Fruit fly (Drosophila melanogaster) whole organism, embryonic: ENCODE results near the gene CG5568.

Experiments
- Asciz ChIP-seq: fragments of 200-800 bp; sonication (Bioruptor generic); optimal IDR thresholded peaks from 2 replicates; lab custom pipeline; 2017; ENCODE audit warnings: missing biosample characterization, mild to moderate bottlenecking, missing genetic modification characterization, missing genetic modification reagents
- CG10654 ChIP-seq: fragments of 200-800 bp; sonication (Bioruptor generic); optimal IDR thresholded peaks from 2 replicates; lab custom pipeline; 2016; ENCODE audit warnings: missing biosample characterization, missing genetic modification characterization
- CG12299 ChIP-seq: fragments of 200-800 bp; sonication (Bioruptor generic); optimal IDR thresholded peaks from 2 replicates; lab custom pipeline; 2018; ENCODE audit warnings: missing biosample characterization, mild to moderate bottlenecking, missing genetic modification characterization
- CG1529 ChIP-seq: fragments of 200-800 bp; sonication (Bioruptor generic); optimal IDR thresholded peaks from 3 replicates; lab custom pipeline; 2018; ENCODE audit warnings: missing biosample characterization, missing genetic modification characterization
- CG15479 ChIP-seq: fragments of 200-800 bp; sonication (Bioruptor generic); optimal IDR thresholded peaks from 3 replicates; lab custom pipeline; 2019; ENCODE audit warnings: missing biosample characterization, mild to moderate bottlenecking, missing genetic modification characterization, moderate library complexity
- CG17912 ChIP-seq: fragments of 200-800 bp; sonication (Bioruptor generic); optimal IDR thresholded peaks from 2 replicates; lab custom pipeline; 2018; ENCODE audit warnings: missing biosample characterization, mild to moderate bottlenecking, missing genetic modification characterization
- CG18262 ChIP-seq: fragments of 200-800 bp; optimal IDR thresholded peaks from 3 replicates; lab custom pipeline; 2019; ENCODE audit warnings: missing biosample characterization, mild to moderate bottlenecking, missing genetic modification characterization, moderate library complexity
- CG1832 ChIP-seq: fragments of 200-800 bp; sonication (Bioruptor generic); optimal IDR thresholded peaks from 2 replicates; lab custom pipeline; 2017; ENCODE audit warnings: missing biosample characterization, mild to moderate bottlenecking, missing genetic modification characterization, inconsistent platforms
- CG18599 ChIP-seq: fragments of 200-800 bp; sonication (Bioruptor generic); optimal IDR thresholded peaks from 3 replicates; lab custom pipeline; 2017; ENCODE audit warnings: missing biosample characterization, missing genetic modification characterization, mild to moderate bottlenecking, moderate library complexity, missing genetic modification reagents
- CG2199 ChIP-seq: fragments of 200-800 bp; sonication (Bioruptor generic); IDR thresholded peaks from 3 replicates; pipeline ENCODE4 v1.3.6; 2022; ENCODE audit warnings: missing biosample characterization, missing genetic modification characterization
- CG2678 ChIP-seq: fragments of 200-800 bp; sonication (Bioruptor generic); optimal IDR thresholded peaks from 3 replicates; lab custom pipeline; 2019; ENCODE audit warnings: missing biosample characterization, mild to moderate bottlenecking, missing genetic modification characterization, moderate library complexity
- CG42726 ChIP-seq: fragments of 200-800 bp; sonication (Bioruptor generic); IDR thresholded peaks from 2 replicates; pipeline ENCODE4 v1.3.6; 2022; ENCODE audit warnings: missing biosample characterization, missing genetic modification characterization; ENCODE audit not compliant: partially characterized antibody
- CG4707 ChIP-seq: fragments of 200-800 bp; sonication (Bioruptor generic); optimal IDR thresholded peaks from 2 replicates; lab custom pipeline; 2018; ENCODE audit warnings: missing biosample characterization, mild to moderate bottlenecking, missing genetic modification characterization, moderate library complexity
- CG7745 ChIP-seq: fragments of 200-800 bp; sonication (Bioruptor generic); optimal IDR thresholded peaks from 2 replicates; lab custom pipeline; 2018; ENCODE audit warnings: missing biosample characterization, mild to moderate bottlenecking, missing genetic modification characterization, moderate library complexity
- Chrac-16 ChIP-seq: fragments of 200-800 bp; sonication (Bioruptor generic); optimal IDR thresholded peaks from 3 replicates; lab custom pipeline; 2016; ENCODE audit warnings: missing biosample characterization, missing genetic modification characterization
- Dek ChIP-seq: fragments of 200-800 bp; sonication (Bioruptor generic); optimal IDR thresholded peaks from 3 replicates; lab custom pipeline; 2019; ENCODE audit warnings: missing biosample characterization, mild to moderate bottlenecking, missing genetic modification characterization, moderate library complexity
- Ets65A ChIP-seq: fragments of 200-800 bp; sonication (Bioruptor generic); peaks from one replicate; lab custom pipeline; 2016; ENCODE audit warnings: missing biosample characterization, missing genetic modification characterization
- Gug ChIP-seq: fragments of 200-800 bp; sonication (Bioruptor generic); IDR thresholded peaks from 4 replicates; pipeline ENCODE4 v1.3.6; 2022; ENCODE audit warnings: missing biosample characterization, missing genetic modification characterization
- H15 ChIP-seq: fragments of 200-800 bp; sonication (Bioruptor generic); IDR thresholded peaks from 3 replicates; pipeline ENCODE4 v1.3.6; 2022; ENCODE audit warnings: missing biosample characterization, missing genetic modification characterization
- Hand ChIP-seq: fragments of 200-800 bp; sonication (Bioruptor generic); optimal IDR thresholded peaks from 2 replicates; lab custom pipeline; 2017; ENCODE audit warnings: mild to moderate bottlenecking, missing biosample characterization, missing genetic modification reagents, missing genetic modification characterization
- Hr3 ChIP-seq: fragments of 200-800 bp; sonication (Bioruptor generic); optimal IDR thresholded peaks from 3 replicates; lab custom pipeline; 2016; ENCODE audit warnings: missing biosample characterization, missing genetic modification characterization
- Hr78 ChIP-seq, 2 experiments: fragments of 200-800 bp in 1 of 2; fragments of >200 bp in 1 of 2; sonication (Bioruptor generic) in 1 of 2; optimal IDR thresholded peaks; 2 replicates each; lab custom pipeline; 2017 to 2019; ENCODE audit warnings: missing biosample characterization in 2 of 2, missing genetic modification characterization in 2 of 2, mild to moderate bottlenecking in 1 of 2, moderate library complexity in 1 of 2
- Neu2 ChIP-seq: fragments of 200-800 bp; sonication (Bioruptor generic); optimal IDR thresholded peaks from 3 replicates; lab custom pipeline; 2016; ENCODE audit warnings: missing biosample characterization, missing genetic modification characterization, borderline replicate concordance
- Ravus ChIP-seq: fragments of 200-800 bp; sonication (Bioruptor generic); IDR thresholded peaks from 2 replicates; pipeline ENCODE4 v1.3.6; 2022; ENCODE audit warnings: missing biosample characterization, missing genetic modification characterization
- Sry-β ChIP-seq: fragments of 200-800 bp; sonication (Bioruptor generic); optimal IDR thresholded peaks from 2 replicates; lab custom pipeline; 2018; ENCODE audit warnings: missing biosample characterization, mild to moderate bottlenecking, missing genetic modification characterization, moderate library complexity
- ac ChIP-seq: fragments of 200-800 bp; sonication (Bioruptor generic); optimal IDR thresholded peaks from 3 replicates; lab custom pipeline; 2017; ENCODE audit warnings: missing biosample characterization, mild to moderate bottlenecking, missing genetic modification characterization
- al ChIP-seq: fragments of 200-800 bp; sonication (Bioruptor generic); IDR thresholded peaks from 2 replicates; pipeline ENCODE4 v1.3.6; 2022; ENCODE audit warnings: missing biosample characterization, missing genetic modification characterization
- ara ChIP-seq: fragments of 200-800 bp; sonication (Bioruptor generic); IDR thresholded peaks from 2 replicates; pipeline ENCODE4 v1.3.6; 2022; ENCODE audit warnings: missing biosample characterization, missing genetic modification characterization
- chm ChIP-seq: fragments of 200-800 bp; sonication (Bioruptor generic); IDR thresholded peaks from 2 replicates; pipeline ENCODE4 v1.3.6; 2022; ENCODE audit warnings: missing biosample characterization, missing genetic modification characterization
- corto ChIP-seq: fragments of 200-800 bp; sonication (Bioruptor generic); optimal IDR thresholded peaks from 2 replicates; lab custom pipeline; 2016; ENCODE audit warnings: missing biosample characterization, mild to moderate bottlenecking, missing genetic modification characterization, moderate library complexity
- fru ChIP-seq: fragments of >200 bp; optimal IDR thresholded peaks from 2 replicates; lab custom pipeline; 2017
- gcm ChIP-seq: fragments of 200-800 bp; sonication (Bioruptor generic); optimal IDR thresholded peaks from 2 replicates; lab custom pipeline; 2019; ENCODE audit warnings: missing biosample characterization, mild to moderate bottlenecking, missing genetic modification characterization, moderate library complexity
- inv ChIP-seq: fragments of 200-800 bp; sonication (Bioruptor generic); IDR thresholded peaks from 2 replicates; pipeline ENCODE4 v1.3.6; 2022; ENCODE audit warnings: missing biosample characterization, missing genetic modification characterization; ENCODE audit not compliant: partially characterized antibody
- lbe ChIP-seq: fragments of 200-800 bp; sonication (Bioruptor generic); optimal IDR thresholded peaks from 2 replicates; lab custom pipeline; 2016; ENCODE audit warnings: missing biosample characterization, mild to moderate bottlenecking, missing genetic modification characterization
- nom ChIP-seq: fragments of 200-800 bp; sonication (Bioruptor generic); optimal IDR thresholded peaks from 2 replicates; lab custom pipeline; 2017; ENCODE audit warnings: missing biosample characterization, missing genetic modification characterization, mild to moderate bottlenecking, moderate library complexity, missing genetic modification reagents
- pfk ChIP-seq: fragments of 200-800 bp; sonication (Bioruptor generic); optimal IDR thresholded peaks from 2 replicates; lab custom pipeline; 2018; ENCODE audit warnings: missing biosample characterization, mild to moderate bottlenecking, missing genetic modification characterization, moderate library complexity
- salm ChIP-seq: fragments of 200-800 bp; sonication (Bioruptor generic); optimal IDR thresholded peaks from 2 replicates; lab custom pipeline; 2018; ENCODE audit warnings: missing biosample characterization, mild to moderate bottlenecking, missing genetic modification characterization
- sens ChIP-seq: fragments of 200-800 bp; sonication (Bioruptor generic); peaks from one replicate; lab custom pipeline; 2016; ENCODE audit warnings: missing biosample characterization, missing genetic modification characterization
- sob ChIP-seq: fragments of 200-800 bp; sonication (Bioruptor generic); IDR thresholded peaks from 2 replicates; pipeline ENCODE4 v1.3.6; 2022; ENCODE audit warnings: missing biosample characterization, missing genetic modification characterization
- sr ChIP-seq: fragments of 200-800 bp; sonication (Bioruptor generic); IDR thresholded peaks from 3 replicates; pipeline ENCODE4 v1.3.6; 2022; ENCODE audit warnings: missing biosample characterization, missing genetic modification characterization
- trem ChIP-seq: fragments of 200-800 bp; optimal IDR thresholded peaks from 3 replicates; lab custom pipeline; 2019; ENCODE audit warnings: missing biosample characterization, mild to moderate bottlenecking, missing genetic modification characterization, moderate library complexity
- twi ChIP-seq: fragments of 200-800 bp; optimal IDR thresholded peaks from 2 replicates; lab custom pipeline; 2019; ENCODE audit warnings: missing biosample characterization, mild to moderate bottlenecking, missing genetic modification characterization, moderate library complexity
- zf30C ChIP-seq: fragments of 200-800 bp; sonication (Bioruptor generic); optimal IDR thresholded peaks from 3 replicates; lab custom pipeline; 2018; ENCODE audit warnings: missing biosample characterization, mild to moderate bottlenecking, missing genetic modification characterization

CG5568 gene

DNA sequence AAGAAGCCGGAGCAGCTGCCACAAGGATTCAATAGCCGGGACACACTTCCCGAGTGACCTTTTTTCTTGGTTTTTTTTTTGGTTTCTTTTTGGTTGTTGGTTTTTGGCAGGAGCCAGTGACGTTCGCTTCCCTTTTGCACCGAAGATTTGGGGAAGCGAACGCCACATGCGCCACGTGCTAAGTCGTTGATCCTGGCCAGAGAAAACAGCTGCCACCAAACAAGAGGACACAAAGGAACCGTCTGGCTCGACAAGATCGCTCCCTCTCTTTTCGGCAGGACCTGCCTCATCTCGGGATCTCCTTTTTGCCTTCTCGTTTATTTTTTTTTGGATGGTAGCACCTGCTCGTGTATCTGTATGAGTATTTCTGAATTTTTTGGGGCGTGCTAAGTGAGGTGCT is 12.3 kb upstream of the CG5568 start:
- no peak for TF ChIP-seq Sry-β (GFP tag; lab: Kevin White, UChicago)
- 0 out of 3 replicates have a peak, but pooled peaks have one; percentile 8 for TF ChIP-seq CG2199
- no peak for TF ChIP-seq twi (tag; lab: Kevin White, UChicago)
- TF ChIP-seq Hand (GFP tag; lab: Kevin White, UChicago) = no peak
- TF ChIP-seq Chrac-16 (GFP tag; lab: Kevin White, UChicago) = no peak
- no peak for TF ChIP-seq pfk (GFP tag; lab: Kevin White, UChicago)
- no peak for TF ChIP-seq CG18262 (tag; lab: Kevin White, UChicago)
- TF ChIP-seq CG1529 = no peak
- no peak for TF ChIP-seq CG15479
- TF ChIP-seq chm = no peak
- no peak for TF ChIP-seq zf30C (GFP tag; lab: Kevin White, UChicago)
- no peak for TF ChIP-seq sob (GFP tag; lab: Robert Waterston, UW)
- peak; percentile 94 for TF ChIP-seq ac (GFP tag; lab: Kevin White, UChicago)

- no peak for TF ChIP-seq Dek (tag; lab: Kevin White, UChicago)
- TF ChIP-seq CG42726 (GFP tag; lab: Robert Waterston, UW) = no peak
- TF ChIP-seq corto (GFP tag; lab: Kevin White, UChicago) = peak; percentile 0
- TF ChIP-seq nom (GFP tag; lab: Kevin White, UChicago) = peak; percentile 42
- no peak for TF ChIP-seq CG7745 (tag; lab: Kevin White, UChicago)
These were observed 8.3 kb upstream of the CG5568 start for dm6 chr3L:5862994-5863393.

- TF ChIP-seq Ets65A (GFP tag; lab: Kevin White, UChicago) (peak; percentile 71), Ravus (no peak), sens (peak; percentile 21), nom (GFP tag; lab: Kevin White, UChicago) (peak; percentile 27)
These were observed 7.4 kb upstream of the CG5568 start for dm6 chr3L:5863868-5864413.

- TF ChIP-seq CG18599 (GFP tag; lab: Kevin White, UChicago) = no peak
- TF ChIP-seq CG1832 (GFP tag; lab: Kevin White, UChicago) = no peak
- TF ChIP-seq lbe (GFP tag; lab: Kevin White, UChicago) = peak; percentile 22
These were observed 4.4 kb upstream of the CG5568 start for dm6 chr3L:5866924-5867323.

DNA sequence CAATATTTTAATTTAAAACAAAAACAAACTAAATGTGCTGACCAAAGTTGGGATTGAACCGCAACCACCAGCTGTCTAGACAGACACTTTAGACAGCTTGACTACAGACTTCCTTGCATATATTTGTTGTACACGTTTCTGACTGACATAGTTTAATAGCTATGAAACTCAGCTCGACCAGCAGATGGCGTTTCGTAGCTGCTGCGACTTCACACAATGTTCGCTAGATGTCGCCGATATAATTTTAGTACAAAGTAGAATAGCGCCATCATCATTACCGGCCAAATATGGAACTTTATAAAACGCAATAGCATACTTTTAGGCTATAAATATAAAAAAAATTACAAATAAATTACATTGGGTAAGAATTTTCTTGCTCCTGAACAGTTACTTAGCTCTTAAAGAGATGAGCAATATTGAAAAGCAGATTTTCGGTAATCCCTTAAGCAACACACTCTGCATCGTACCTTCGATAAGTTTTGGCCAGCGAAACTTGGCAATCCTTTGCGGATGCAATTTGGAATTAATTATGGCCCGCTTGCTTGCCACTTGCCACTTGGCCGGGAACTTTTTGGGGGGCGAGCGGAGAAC is 1.6 kb upstream of the CG5568 start:
- TF ChIP-seq H15 (GFP tag; lab: Robert Waterston, UW) (peak; percentile 77), CG12299 (tag; lab: Kevin White, UChicago) (no peak), CG2678 (tag; lab: Kevin White, UChicago) (no peak), CG10654 (GFP tag; lab: Kevin White, UChicago) (peak; percentile 84), salm (no peak), sr (GFP tag; lab: Robert Waterston, UW) (peak; percentile 55; the same call in 1 of the 3 replicates), Hr78 (GFP tag; optimal IDR thresholded peaks at IDR 0.05; lab: Kevin White, UChicago) (no peak), fru (no peak), Hr3 (peak; percentile 65), Asciz (GFP tag; lab: Kevin White, UChicago) (no peak), ara (peak; percentile 58), Gug (GFP tag; lab: Robert Waterston, UW) (peak; percentile 76), Neu2 (GFP tag; lab: Kevin White, UChicago) (no peak), CG17912 (peak; percentile 49), CG4707 (GFP tag; lab: Kevin White, UChicago) (no peak), trem (tag; lab: Kevin White, UChicago) (peak; percentile 66), gcm (GFP tag; lab: Kevin White, UChicago) (peak; percentile 11), al (GFP tag; lab: Robert Waterston, UW) (no peak; the same call in 1 of the 2 replicates), inv (GFP tag; lab: Robert Waterston, UW) (peak; percentile 37; the same call in 1 of the 2 replicates)
